Fruit fly (Drosophila melanogaster): ENCODE measurements around the gene RpS27A.

Gene RpS27A

dm6 chr2L:10387869-10388726 lies 20.1 kb upstream of the RpS27A start, which contains the start of gene da:
TSS of gene da (plus strand) at chr2L:10388105.
- TF ChIP-seq CTCF (optimal IDR thresholded peaks at IDR 0.05) (peak in 1 of 2 experiments; percentile 51), CG8478 (optimal IDR thresholded peaks at IDR 0.05) (no peak)

dm6 chr2L:10393467-10393866 lies 14.7 kb upstream of the RpS27A start:
- TF ChIP-seq CTCF (optimal IDR thresholded peaks at IDR 0.05): no peak
- TF ChIP-seq CG8478 (optimal IDR thresholded peaks at IDR 0.05): no peak

dm6 chr2L:10395035-10395434 lies 13.1 kb upstream of the RpS27A start:
- no peak for TF ChIP-seq CTCF (optimal IDR thresholded peaks at IDR 0.05)
- TF ChIP-seq CG8478 (optimal IDR thresholded peaks at IDR 0.05): no peak

dm6 chr2L:10395642-10396487 lies 12.3 kb upstream of the RpS27A start, which contains the start of gene Mdh1:
TSS of gene Mdh1 (minus strand) at chr2L:10396332.
- TF ChIP-seq CG8478 (optimal IDR thresholded peaks at IDR 0.05) (no peak), CTCF (optimal IDR thresholded peaks at IDR 0.05) (no peak)

dm6 chr2L:10396488-10396824 lies 11.7 kb upstream of the RpS27A start, which contains the start of gene Cnot4:
TSS of gene Cnot4 (plus strand) at chr2L:10396716.
- TF ChIP-seq CTCF (optimal IDR thresholded peaks at IDR 0.05): no peak
- TF ChIP-seq CG8478 (optimal IDR thresholded peaks at IDR 0.05): no peak

- TF ChIP-seq CTCF (optimal IDR thresholded peaks at IDR 0.05): no peak
Observed at dm6 chr2L:10396877-10397587, 11.1 kb upstream of the RpS27A start.

dm6 chr2L:10403803-10404315 lies 4.3 kb upstream of the RpS27A start:
- TF ChIP-seq CG8478 (optimal IDR thresholded peaks at IDR 0.05) (no peak), CTCF (optimal IDR thresholded peaks at IDR 0.05) (no peak)

- TF ChIP-seq CG8478 (optimal IDR thresholded peaks at IDR 0.05): no peak
- no peak for TF ChIP-seq CTCF (optimal IDR thresholded peaks at IDR 0.05)
Observed at dm6 chr2L:10405008-10405654, 3.0 kb upstream of the RpS27A start, which contains the start of the genes CG17768, LSm-4 and Ir31a. TSS of gene CG17768 (minus strand) at chr2L:10405203. TSS of gene LSm-4 (minus strand) at chr2L:10405203. TSS of gene Ir31a (plus strand) at chr2L:10405565.

- TF ChIP-seq CTCF (optimal IDR thresholded peaks at IDR 0.05): no peak
- no peak for TF ChIP-seq CG8478 (optimal IDR thresholded peaks at IDR 0.05)
Observed at dm6 chr2L:10413251-10414127, 5.3 kb downstream of the RpS27A start, which contains the start of the genes CG5355 and Klp31E. TSS of gene CG5355 (minus strand) at chr2L:10413463. TSS of gene Klp31E (plus strand) at chr2L:10414017.

dm6 chr2L:10418981-10419380 lies 10.8 kb downstream of the RpS27A start, which contains the start of gene RfC3:
TSS of gene RfC3 (plus strand) at chr2L:10419190.
- TF ChIP-seq CG8478 (optimal IDR thresholded peaks at IDR 0.05) (no peak), CTCF (optimal IDR thresholded peaks at IDR 0.05) (no peak)

dm6 chr2L:10422643-10423606 lies 14.8 kb downstream of the RpS27A start, which contains the start of the genes pie and Wdfy2:
TSS of gene pie (minus strand) at chr2L:10422780.
TSS of gene Wdfy2 (plus strand) at chr2L:10423291.
- TF ChIP-seq CG8478 (optimal IDR thresholded peaks at IDR 0.05) (no peak), CTCF (optimal IDR thresholded peaks at IDR 0.05) (no peak)

- no peak for TF ChIP-seq CTCF (optimal IDR thresholded peaks at IDR 0.05)
- TF ChIP-seq CG8478 (optimal IDR thresholded peaks at IDR 0.05): no peak
Observed at dm6 chr2L:10425599-10425998, 17.4 kb downstream of the RpS27A start.

Data from S2 (cell line).